Worm (Caenorhabditis elegans) whole organism, midembryonic: ENCODE results near the gene ptr-3.

ENCODE experiments used
- T22C8.4 ChIP-seq: fragments of 200-800 bp; sonication (Bioruptor generic); IDR thresholded peaks from 2 replicates; pipeline ENCODE4 v1.3.6; 2022; ENCODE audit warnings: missing genetic modification characterization, missing compliant biosample characterization
- cog-1 ChIP-seq: sonication (generic microtip); optimal IDR thresholded peaks from 2 replicates; lab custom pipeline; 2016; ENCODE audit warnings: missing genetic modification characterization, missing compliant biosample characterization
- flt-1 ChIP-seq: fragments of 200-800 bp; sonication (Bioruptor generic); IDR thresholded peaks from 2 replicates; pipeline ENCODE4 v1.3.6; 2022; ENCODE audit warnings: missing genetic modification characterization, missing compliant biosample characterization
- med-1 ChIP-seq: sonication (generic microtip); optimal IDR thresholded peaks from 2 replicates; lab custom pipeline; 2017; ENCODE audit warnings: missing genetic modification characterization, mild to moderate bottlenecking, missing compliant biosample characterization, antibody characterized with exemption, missing genetic modification reagents; ENCODE audit not compliant: insufficient read depth
- ref-1 ChIP-seq: fragments of 200-800 bp; sonication (Bioruptor generic); conservative IDR thresholded peaks from 2 replicates; pipeline ENCODE4 v1.3.6; 2022; ENCODE audit warnings: missing genetic modification reagents, missing genetic modification characterization, missing compliant biosample characterization
- tab-1 ChIP-seq: fragments of 200-800 bp; sonication (Bioruptor generic); IDR thresholded peaks from 2 replicates; pipeline ENCODE4 v1.3.6; 2022; ENCODE audit warnings: missing genetic modification characterization, missing compliant biosample characterization
- ztf-23 ChIP-seq: fragments of 200-800 bp; sonication (Bioruptor generic); IDR thresholded peaks from 2 replicates; pipeline ENCODE4 v1.3.6; 2022; ENCODE audit warnings: missing genetic modification reagents, missing genetic modification characterization, missing compliant biosample characterization

ce11 chrII:410832-411231, 43.5 kb upstream of the ptr-3 start, which contains the start of the genes dnsn-1 and C24H12.4:
- TF ChIP-seq T22C8.4 (GFP tag; lab: Robert Waterston, UW) (no peak), ref-1 (no peak), flt-1 (GFP tag; lab: Robert Waterston, UW) (no peak), cog-1 (tag; lab: Kevin White, UChicago) (peak; percentile 62), ztf-23 (GFP tag; lab: Robert Waterston, UW) (no peak), tab-1 (no peak), med-1 (GFP tag; lab: Kevin White, UChicago) (no peak)
